Worm (Caenorhabditis elegans) whole organism, late embryonic: ENCODE results near the gene pqn-70.

Experiments
- ama-1 ChIP-seq: fragments of 150-350 bp; optimal IDR thresholded peaks from 2 replicates; lab custom pipeline; 2014
- ceh-19 ChIP-seq: fragments of 200-800 bp; sonication (Bioruptor generic); optimal IDR thresholded peaks from 2 replicates; lab custom pipeline; 2018; ENCODE audit warnings: mild to moderate bottlenecking, missing genetic modification characterization, missing compliant biosample characterization
- ceh-30 ChIP-seq: fragments of 150-350 bp; optimal IDR thresholded peaks from 2 replicates; lab custom pipeline; 2014; ENCODE audit warnings: missing biosample characterization, missing genetic modification characterization
- ceh-45 ChIP-seq: fragments of 200-800 bp; sonication (Bioruptor generic); IDR thresholded peaks from 2 replicates; pipeline ENCODE4 v1.3.6; 2022; ENCODE audit warnings: missing genetic modification reagents, missing genetic modification characterization, missing compliant biosample characterization
- ceh-48 ChIP-seq: sonication (generic microtip); optimal IDR thresholded peaks from 2 replicates; lab custom pipeline; 2016; ENCODE audit warnings: missing genetic modification characterization, inconsistent platforms, missing compliant biosample characterization
- che-1 ChIP-seq: sonication (generic microtip); optimal IDR thresholded peaks from 2 replicates; lab custom pipeline; 2016; ENCODE audit warnings: mild to moderate bottlenecking, missing genetic modification characterization, missing compliant biosample characterization
- dmd-4 ChIP-seq: sonication (generic microtip); optimal IDR thresholded peaks from 2 replicates; lab custom pipeline; 2016; ENCODE audit warnings: borderline replicate concordance, missing genetic modification characterization, missing compliant biosample characterization
- elt-2 ChIP-seq: sonication (generic microtip); optimal IDR thresholded peaks from 2 replicates; lab custom pipeline; 2016; ENCODE audit warnings: missing genetic modification reagents, missing genetic modification characterization, missing compliant biosample characterization
- ets-4 ChIP-seq: sonication (generic microtip); optimal IDR thresholded peaks from 2 replicates; lab custom pipeline; 2016; ENCODE audit warnings: missing genetic modification characterization, missing compliant biosample characterization
- fkh-10 ChIP-seq: fragments of 150-350 bp; optimal IDR thresholded peaks from 2 replicates; lab custom pipeline; 2014; ENCODE audit warnings: missing biosample characterization, missing genetic modification reagents, missing genetic modification characterization
- hlh-13 ChIP-seq: fragments of 200-800 bp; sonication (Bioruptor generic); optimal IDR thresholded peaks from 2 replicates; lab custom pipeline; 2018; ENCODE audit warnings: mild to moderate bottlenecking, missing genetic modification characterization, missing compliant biosample characterization
- hlh-15 ChIP-seq: sonication (generic microtip); optimal IDR thresholded peaks from 2 replicates; lab custom pipeline; 2016; ENCODE audit warnings: missing genetic modification characterization, missing compliant biosample characterization
- lim-6 ChIP-seq: sonication (generic microtip); optimal IDR thresholded peaks from 2 replicates; lab custom pipeline; 2016; ENCODE audit warnings: missing genetic modification characterization, missing compliant biosample characterization
- madf-2 ChIP-seq: sonication (generic microtip); optimal IDR thresholded peaks from 2 replicates; lab custom pipeline; 2017; ENCODE audit warnings: missing genetic modification characterization, missing compliant biosample characterization
- mec-3 ChIP-seq: sonication (generic microtip); optimal IDR thresholded peaks from 2 replicates; lab custom pipeline; 2016; ENCODE audit warnings: borderline replicate concordance, missing genetic modification characterization, missing compliant biosample characterization
- ref-2 ChIP-seq: sonication (generic microtip); optimal IDR thresholded peaks from 2 replicates; lab custom pipeline; 2016; ENCODE audit warnings: missing genetic modification characterization, missing compliant biosample characterization
- tbx-2 ChIP-seq: sonication (generic microtip); optimal IDR thresholded peaks from 2 replicates; lab custom pipeline; 2016; ENCODE audit warnings: missing genetic modification characterization, missing compliant biosample characterization
- ztf-16 ChIP-seq: sonication (generic microtip); optimal IDR thresholded peaks from 2 replicates; lab custom pipeline; 2017; ENCODE audit warnings: missing genetic modification characterization, missing compliant biosample characterization

Gene pqn-70

DNA sequence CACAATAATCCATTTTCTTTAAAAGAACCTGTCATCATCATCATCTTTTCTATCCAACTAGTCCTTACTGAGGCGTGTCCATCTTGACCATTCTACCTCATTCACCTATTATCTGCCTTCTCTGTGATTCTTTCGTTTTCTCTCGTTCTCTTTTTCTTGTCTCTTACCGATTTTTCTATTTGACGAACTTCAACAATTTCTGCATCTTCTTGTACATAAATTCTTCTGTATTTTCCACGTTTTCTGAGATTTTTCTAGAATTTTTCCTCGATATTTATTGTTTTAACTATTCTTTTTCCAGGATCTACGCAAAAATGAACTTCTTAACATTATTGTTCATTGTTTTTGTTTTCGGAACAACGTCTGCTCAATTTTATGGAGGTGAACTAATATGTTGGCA lies 45.6 kb downstream of the pqn-70 start, which contains the start of gene cnc-10:
Gene cnc-10 (plus strand): TSS at position 301 of the 400 bp plus-strand sequence.
- TF ChIP-seq madf-2 (tag; lab: Kevin White, UChicago) (no peak), hlh-13 (GFP tag; lab: Kevin White, UChicago) (no peak)
- TF ChIP-seq, all 69 proteins: peak for 0

DNA sequence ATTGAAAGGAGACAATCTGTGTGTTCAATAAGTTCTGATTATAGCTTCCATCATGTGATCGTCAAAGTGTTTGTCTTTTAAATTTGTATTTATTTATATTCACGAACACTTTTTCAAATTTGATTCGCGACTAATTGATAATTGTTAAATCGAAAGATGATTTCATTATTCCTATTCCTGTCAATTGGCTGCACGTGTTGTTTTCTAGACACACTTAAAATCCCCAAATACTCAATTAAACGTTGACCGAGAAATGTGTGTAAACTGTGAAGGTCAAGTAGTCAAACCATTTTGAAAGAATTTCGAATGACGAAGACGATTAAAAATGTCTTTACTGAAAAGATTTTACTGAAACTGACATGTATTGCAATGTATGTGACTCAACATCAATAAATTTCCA lies 47.6 kb downstream of the pqn-70 start:
- TF ChIP-seq ceh-45 (no peak), ets-4 (tag; lab: Kevin White, UChicago) (no peak), ceh-48 (no peak), ref-2 (no peak), ama-1 (no peak), ceh-19 (no peak), che-1 (tag; lab: Kevin White, UChicago) (no peak), dmd-4 (tag; lab: Kevin White, UChicago) (no peak)

DNA sequence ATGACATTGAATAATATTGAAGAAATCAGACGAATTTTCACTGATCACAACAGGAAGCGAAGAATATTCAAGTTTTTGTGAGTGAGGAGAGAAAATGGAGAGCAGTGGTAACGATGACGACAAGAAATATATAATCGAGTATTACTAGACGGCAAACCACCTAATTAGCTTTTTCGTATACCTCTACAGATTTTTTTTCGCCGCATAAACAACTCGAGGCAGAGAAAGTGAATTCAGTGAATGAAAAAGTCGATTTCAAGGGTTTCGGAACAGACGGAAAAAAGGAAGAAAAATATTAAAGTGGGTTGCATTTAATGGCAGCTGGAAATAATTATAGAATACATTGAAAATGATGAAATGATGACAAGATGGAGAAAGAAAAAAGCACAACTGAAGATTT lies 50.9 kb downstream of the pqn-70 start, which contains the start of gene gpa-1:
Gene gpa-1 (minus strand): TSS at position 101 of the 400 bp plus-strand sequence.
- TF ChIP-seq ztf-16 (no peak), lim-6 (tag; lab: Kevin White, UChicago) (no peak), tbx-2 (tag; lab: Kevin White, UChicago) (no peak), ama-1 (no peak), hlh-15 (tag; lab: Kevin White, UChicago) (no peak), fkh-10 (GFP tag; lab: Kevin White, UChicago) (no peak), ceh-30 (tag; lab: Kevin White, UChicago) (no peak), mec-3 (no peak)

DNA sequence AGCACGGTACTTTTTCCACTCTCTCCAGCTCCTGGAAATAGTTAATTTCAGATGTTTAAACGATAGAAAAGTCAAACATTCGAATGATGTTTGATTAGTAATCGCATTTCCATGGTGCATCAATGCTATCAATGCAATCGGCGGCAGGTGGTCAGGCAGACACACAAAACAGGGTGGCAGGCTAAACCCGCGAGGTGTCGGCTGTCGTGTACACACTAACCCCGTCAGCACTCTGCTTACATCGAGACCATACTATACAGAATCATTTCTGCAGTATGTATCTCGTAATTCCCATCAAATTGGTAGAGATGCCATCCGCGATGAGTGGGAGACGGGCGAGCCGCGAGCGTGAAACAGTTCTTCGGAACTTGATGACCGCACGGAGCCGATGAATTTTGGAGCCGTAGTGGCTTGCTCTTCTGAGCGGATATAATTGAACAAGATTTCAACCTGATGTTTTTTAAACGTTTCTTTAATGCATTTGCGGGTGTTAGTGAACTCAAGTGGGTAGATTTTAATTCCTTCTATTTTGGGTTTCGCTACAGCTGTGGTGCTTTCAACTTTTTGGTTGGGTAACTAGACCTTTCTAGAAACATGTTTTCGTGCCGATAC lies 51.7 kb downstream of the pqn-70 start:
- TF ChIP-seq elt-2 (tag; lab: Kevin White, UChicago): peak; percentile 46
